Fruit fly (Drosophila melanogaster) whole organism: ENCODE results near the gene CG5973.

Source experiments
- CG8478 ChIP-seq: fragments of >200 bp; optimal IDR thresholded peaks from 2 replicates; lab custom pipeline; 2018; ENCODE audit warnings: inconsistent platforms
- Dll ChIP-seq: fragments of >200 bp; optimal IDR thresholded peaks from 2 replicates; lab custom pipeline; 2017
- EcR ChIP-seq, 2 experiments: fragments of >200 bp; optimal IDR thresholded peaks; 2 replicates each; lab custom pipeline; 2017; ENCODE audit warnings: missing biosample characterization in 2 of 2, missing genetic modification characterization in 2 of 2, missing genetic modification reagents in 2 of 2
- pan ChIP-seq: fragments of >200 bp; optimal IDR thresholded peaks from 2 replicates; lab custom pipeline; 2017
- psq ChIP-seq: fragments of >200 bp; optimal IDR thresholded peaks from 2 replicates; lab custom pipeline; 2017
- usp ChIP-seq: fragments of >200 bp; optimal IDR thresholded peaks from 2 replicates; lab custom pipeline; 2017; ENCODE audit warnings: missing biosample characterization, missing genetic modification characterization, mixed read lengths

The CG5973 gene

DNA sequence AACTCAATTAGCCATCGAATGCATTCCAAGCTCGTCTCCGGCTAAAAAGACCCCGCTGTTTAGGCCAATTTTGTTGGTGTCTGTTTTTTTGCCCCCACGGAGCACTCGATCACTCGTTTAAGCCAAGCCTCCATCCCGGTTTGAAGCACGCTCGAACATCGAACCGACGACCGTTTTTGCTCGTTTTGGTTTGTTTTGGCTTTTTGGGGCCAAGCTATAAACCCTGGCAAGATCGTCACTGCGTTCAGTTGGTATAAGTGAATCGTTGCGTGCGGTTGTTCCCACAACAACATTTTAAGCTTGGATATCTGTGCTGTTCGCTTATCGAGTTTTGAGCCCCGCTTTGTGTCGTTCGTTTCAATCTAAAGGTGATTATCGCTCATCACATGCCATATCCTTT, 29.0 kb downstream of the CG5973 start, which contains the start of gene CG6055:
Gene CG6055, plus strand, starts transcription at position 240 of the 400 bp plus-strand sequence.
- TF ChIP-seq pan: no peak
- peak in 1 of 2 experiments; percentile 6 for TF ChIP-seq EcR (GFP tag; optimal IDR thresholded peaks at IDR 0.05; lab: Kevin White, UChicago)
- TF ChIP-seq psq: no peak

DNA sequence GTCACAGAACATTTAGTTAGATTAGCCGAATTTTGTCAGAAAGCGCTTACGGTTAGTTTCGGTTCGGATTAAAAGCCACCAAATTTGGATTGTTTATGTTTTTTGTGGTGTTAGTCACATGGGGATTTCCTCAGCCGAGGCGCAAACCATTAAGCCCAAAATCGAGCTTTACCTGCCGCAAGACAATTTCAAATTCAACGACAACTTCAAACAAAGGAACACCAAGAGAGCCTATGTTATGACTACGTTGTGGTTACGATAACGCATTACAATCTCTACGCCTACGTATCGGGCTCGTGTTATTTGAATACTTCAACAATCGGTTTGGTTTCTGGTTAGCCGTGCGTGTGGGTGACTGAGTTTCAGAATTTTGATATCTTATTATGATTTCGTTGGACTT, 36.0 kb downstream of the CG5973 start:
- TF ChIP-seq CG8478 (lab: Kevin White, UChicago): no peak
- no peak for TF ChIP-seq pan
- TF ChIP-seq usp (GFP tag; lab: Kevin White, UChicago): no peak
- TF ChIP-seq psq: no peak
- TF ChIP-seq EcR (GFP tag; optimal IDR thresholded peaks at IDR 0.05; lab: Kevin White, UChicago): no peak
- no peak for TF ChIP-seq Dll (lab: Kevin White, UChicago)

DNA sequence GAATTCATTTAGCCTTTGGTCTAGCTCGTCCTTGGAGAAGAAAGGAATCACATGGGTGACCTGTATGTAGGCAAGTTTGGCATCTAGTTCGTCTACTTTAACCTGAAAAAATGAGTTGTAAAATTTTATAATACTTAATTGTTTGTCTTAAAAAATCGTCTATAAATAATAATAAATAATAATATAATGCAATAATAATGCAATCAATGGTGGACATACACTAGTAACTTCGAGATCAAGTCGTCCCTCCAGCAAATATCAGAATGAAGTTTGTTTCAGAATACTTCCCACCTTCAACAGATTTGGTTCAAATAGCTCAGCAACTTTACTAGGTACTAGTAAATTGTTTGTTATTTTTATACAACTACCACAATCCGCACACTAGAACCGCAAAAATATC, 37.1 kb downstream of the CG5973 start, which contains the start of gene CG6441:
Gene CG6441, plus strand, starts transcription at position 301 of the 400 bp plus-strand sequence.
- no peak for TF ChIP-seq EcR (GFP tag; optimal IDR thresholded peaks at IDR 0.05; lab: Kevin White, UChicago)
- TF ChIP-seq psq: no peak
- TF ChIP-seq pan: no peak
- TF ChIP-seq Dll (lab: Kevin White, UChicago): no peak
- TF ChIP-seq CG8478 (lab: Kevin White, UChicago): no peak
- TF ChIP-seq usp (GFP tag; lab: Kevin White, UChicago): no peak

DNA sequence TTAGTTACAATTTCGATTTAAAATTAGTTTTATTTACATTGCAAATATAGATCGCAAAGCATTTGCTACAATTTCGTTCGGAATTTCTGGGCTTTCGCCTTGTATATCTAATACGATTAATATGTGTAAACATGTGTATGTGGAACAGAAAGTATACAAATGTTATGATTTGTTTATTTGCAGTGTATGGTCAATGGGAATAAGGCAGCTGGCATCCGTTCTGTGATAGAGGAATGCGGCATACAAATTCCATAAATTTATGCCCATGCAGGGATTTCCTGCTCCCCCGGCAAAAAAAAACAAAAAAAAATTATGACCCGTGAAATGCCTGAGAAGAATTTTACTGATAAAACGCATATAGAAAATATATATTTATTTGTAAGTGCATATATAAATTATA, 48.9 kb downstream of the CG5973 start:
- TF ChIP-seq Dll (lab: Kevin White, UChicago) (no peak), usp (GFP tag; lab: Kevin White, UChicago) (no peak), EcR (GFP tag; optimal IDR thresholded peaks at IDR 0.05; lab: Kevin White, UChicago) (no peak), psq (no peak), pan (no peak)

DNA sequence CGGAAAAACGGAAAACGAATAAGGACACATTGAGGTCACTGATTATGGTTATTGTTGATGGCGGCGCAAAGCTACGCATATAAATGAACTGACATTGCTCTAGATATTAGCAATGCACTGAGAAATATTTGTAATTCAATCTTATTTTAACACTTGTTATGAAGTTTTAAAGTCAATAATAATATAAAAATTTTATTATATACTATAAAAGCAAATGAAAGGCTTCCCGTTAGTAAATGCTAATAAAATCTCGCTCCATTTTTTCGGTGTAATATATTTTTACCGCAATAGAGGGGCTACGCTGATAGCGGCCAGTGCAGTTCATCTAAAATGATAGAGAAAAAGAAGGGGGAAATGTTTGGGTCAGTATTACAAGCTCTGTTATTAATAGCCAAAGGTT, 54.6 kb downstream of the CG5973 start:
- TF ChIP-seq EcR (GFP tag; optimal IDR thresholded peaks at IDR 0.05; lab: Kevin White, UChicago) (no peak), pan (no peak), Dll (lab: Kevin White, UChicago) (no peak), usp (GFP tag; lab: Kevin White, UChicago) (no peak), CG8478 (lab: Kevin White, UChicago) (no peak), psq (no peak)

DNA sequence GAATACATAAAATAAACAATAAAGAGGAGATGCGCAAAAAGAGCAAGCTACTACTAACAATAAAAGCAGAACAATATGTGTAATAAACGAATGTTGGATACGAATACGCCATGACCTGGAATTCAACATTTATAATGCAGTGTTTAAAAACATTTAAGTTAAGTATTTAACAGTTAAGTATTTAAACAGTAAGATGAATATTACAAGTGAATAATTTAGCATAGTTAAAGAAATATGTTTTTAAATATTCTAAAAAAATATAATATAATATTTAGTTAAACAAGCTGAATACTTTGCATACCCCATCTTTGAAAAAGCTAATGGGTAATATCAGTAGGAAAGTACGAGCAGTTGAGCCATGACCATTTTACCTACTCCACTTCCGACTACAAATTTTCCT, 55.2 kb downstream of the CG5973 start:
- no peak for TF ChIP-seq usp (GFP tag; lab: Kevin White, UChicago)
- no peak for TF ChIP-seq pan
- no peak for TF ChIP-seq Dll (lab: Kevin White, UChicago)
- TF ChIP-seq EcR (GFP tag; optimal IDR thresholded peaks at IDR 0.05; lab: Kevin White, UChicago): no peak
- TF ChIP-seq psq: no peak
- no peak for TF ChIP-seq CG8478 (lab: Kevin White, UChicago)

DNA sequence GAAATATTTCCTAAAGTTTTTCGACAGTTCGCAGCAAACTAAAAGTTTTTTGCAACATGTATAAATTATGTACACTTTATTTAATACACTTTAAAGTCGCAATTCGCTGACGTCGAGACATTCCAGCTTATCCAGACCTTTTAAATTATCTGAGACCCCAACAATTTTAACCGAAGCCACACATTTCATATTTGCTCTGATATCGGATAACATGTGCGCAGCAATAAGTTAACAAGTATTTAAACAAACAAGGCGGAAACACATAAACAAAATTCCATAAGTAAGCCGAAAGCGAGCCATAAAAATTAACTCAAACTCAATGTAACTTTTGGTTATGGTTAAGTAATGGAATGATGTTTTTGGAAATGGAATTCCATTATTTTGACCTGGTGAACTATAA, 56.2 kb downstream of the CG5973 start:
- TF ChIP-seq usp (GFP tag; lab: Kevin White, UChicago) (no peak), psq (no peak), pan (no peak)

DNA sequence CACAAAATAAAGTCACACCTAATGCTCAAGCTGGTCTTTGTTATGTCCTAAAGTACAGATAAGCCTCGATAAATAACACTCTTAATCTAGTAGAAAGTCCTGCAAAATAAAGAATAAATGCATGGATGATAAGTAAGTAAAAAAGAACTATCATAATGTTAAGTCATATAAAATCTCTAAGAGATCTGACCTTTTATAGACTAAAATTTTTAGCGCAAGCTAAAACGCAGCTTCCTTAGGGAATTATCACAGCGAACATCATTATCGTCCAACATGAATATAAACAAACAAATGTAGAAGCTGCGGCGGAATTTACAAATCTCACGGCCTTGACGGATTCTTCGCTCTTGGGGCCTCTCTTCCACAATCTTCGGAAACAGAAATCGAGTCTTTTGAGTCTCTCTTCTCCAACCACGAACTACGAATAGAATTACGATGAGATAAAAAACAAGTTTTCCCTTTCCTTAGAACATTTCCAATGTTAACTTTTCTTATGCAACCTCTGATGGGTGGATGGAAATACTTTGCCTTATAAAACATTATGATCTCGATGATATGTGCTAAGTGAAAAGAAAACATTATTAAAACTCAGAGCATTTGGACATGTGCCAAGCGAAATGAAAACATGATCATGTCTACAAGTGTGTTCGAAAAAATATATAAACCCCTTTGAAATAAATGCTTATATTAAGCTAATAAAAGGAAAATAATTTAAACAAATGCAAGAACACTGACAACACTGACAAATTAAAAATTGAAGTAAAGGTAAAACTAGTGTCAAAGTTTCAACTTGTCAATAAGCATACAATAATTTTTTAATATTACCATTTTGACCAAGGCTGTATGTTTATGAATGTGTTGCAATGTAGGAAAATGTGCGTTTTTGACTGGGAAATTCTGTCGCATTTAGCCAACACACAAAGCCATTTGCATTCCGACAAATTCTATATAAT, 57.3 kb downstream of the CG5973 start:
- no peak for TF ChIP-seq pan
- TF ChIP-seq EcR (GFP tag; optimal IDR thresholded peaks at IDR 0.05; lab: Kevin White, UChicago): no peak
- TF ChIP-seq usp (GFP tag; lab: Kevin White, UChicago): no peak
- TF ChIP-seq CG8478 (lab: Kevin White, UChicago): no peak
